Fruit fly (Drosophila melanogaster): ENCODE data around the gene Atxn7.

Gene Atxn7

DNA sequence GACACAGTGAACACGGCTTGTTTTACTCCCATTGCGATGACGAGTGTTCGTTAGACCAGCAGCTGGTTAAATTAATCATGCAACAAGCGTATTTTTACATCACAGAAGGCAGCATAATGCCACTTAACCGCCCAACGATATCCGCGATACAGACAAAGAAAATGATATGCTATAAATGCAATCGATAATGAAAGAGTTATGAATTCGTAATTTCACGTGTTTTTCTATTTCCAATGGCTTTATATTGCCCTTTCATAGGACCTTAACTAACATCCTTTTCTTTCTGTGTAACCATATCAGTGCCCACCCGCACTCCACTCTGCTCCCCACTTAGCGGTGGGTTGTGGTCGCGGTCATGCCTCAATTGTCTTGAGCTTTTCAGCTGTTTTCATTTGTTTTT lies 37.5 kb downstream of the Atxn7 start (continued):
- no peak for TF ChIP-seq pros (GFP tag; optimal IDR thresholded peaks at IDR 0.05)
- no peak for TF ChIP-seq CG6765 (GFP tag; optimal IDR thresholded peaks at IDR 0.05)
- TF ChIP-seq CG1647 (GFP tag; optimal IDR thresholded peaks at IDR 0.05), result no peak
- TF ChIP-seq CG1832 (GFP tag; optimal IDR thresholded peaks at IDR 0.05), result no peak
- TF ChIP-seq amos (GFP tag; IDR thresholded peaks at IDR 0.05; ENCODE audit: partially characterized antibody), result no peak
- TF ChIP-seq CG17359 (tag; optimal IDR thresholded peaks at IDR 0.05), result peak; percentile 20
- no peak for TF ChIP-seq luna (GFP tag; optimal IDR thresholded peaks at IDR 0.05)
- no peak for TF ChIP-seq CG7987 (GFP tag; optimal IDR thresholded peaks at IDR 0.05)
- TF ChIP-seq H15 (GFP tag; IDR thresholded peaks at IDR 0.05), result no peak
- no peak for TF ChIP-seq NK7.1 (GFP tag; optimal IDR thresholded peaks at IDR 0.05)
- TF ChIP-seq CG11723 (GFP tag; optimal IDR thresholded peaks at IDR 0.05), result no peak
- peak; percentile 33; the same call in 1 of the 3 replicates for TF ChIP-seq row (GFP tag; IDR thresholded peaks at IDR 0.05)
- no peak for TF ChIP-seq CG8359 (GFP tag; optimal IDR thresholded peaks at IDR 0.05; ENCODE audit: borderline replicate concordance)
- TF ChIP-seq HHEX (GFP tag; optimal IDR thresholded peaks at IDR 0.05), result no peak
- TF ChIP-seq CG10431 (GFP tag; optimal IDR thresholded peaks at IDR 0.05), result no peak
- no peak for TF ChIP-seq vnd (GFP tag; IDR thresholded peaks at IDR 0.05; ENCODE audit: partially characterized antibody)
- no peak for TF ChIP-seq HLH54F (GFP tag; optimal IDR thresholded peaks at IDR 0.05)
- no peak for TF ChIP-seq prd (optimal IDR thresholded peaks at IDR 0.05)
- TF ChIP-seq prd (GFP tag; IDR thresholded peaks at IDR 0.05), result peak; percentile 33; the same call in 1 of the 3 replicates
- TF ChIP-seq seq (GFP tag; IDR thresholded peaks at IDR 0.05), result no peak
- 0 out of 3 replicates have a peak, but pooled peaks have one; percentile 11 for TF ChIP-seq CG7357 (GFP tag; IDR thresholded peaks at IDR 0.05)
- no peak for TF ChIP-seq bab2 (GFP tag; optimal IDR thresholded peaks at IDR 0.05)
- TF ChIP-seq hbn (GFP tag; IDR thresholded peaks at IDR 0.05; ENCODE audit: partially characterized antibody), result no peak
- no peak for TF ChIP-seq CG13424 (tag; optimal IDR thresholded peaks at IDR 0.05)
- no peak for TF ChIP-seq CG9876 (GFP tag; optimal IDR thresholded peaks at IDR 0.05)
- TF ChIP-seq CG5953 (GFP tag; IDR thresholded peaks at IDR 0.05), result no peak
- no peak for TF ChIP-seq cwo (GFP tag; optimal IDR thresholded peaks at IDR 0.05)
- TF ChIP-seq Nf-YC (tag; optimal IDR thresholded peaks at IDR 0.05), result no peak
- TF ChIP-seq crp (GFP tag; optimal IDR thresholded peaks at IDR 0.05), result no peak
- TF ChIP-seq kni (GFP tag; optimal IDR thresholded peaks at IDR 0.05), result peak; percentile 14
- peak; percentile 27; the same call in 1 of the 2 replicates for TF ChIP-seq CG6689 (GFP tag; IDR thresholded peaks at IDR 0.05)
- no peak for TF ChIP-seq Hand (GFP tag; optimal IDR thresholded peaks at IDR 0.05)
- no peak for TF ChIP-seq pnt (GFP tag; optimal IDR thresholded peaks at IDR 0.05)

DNA sequence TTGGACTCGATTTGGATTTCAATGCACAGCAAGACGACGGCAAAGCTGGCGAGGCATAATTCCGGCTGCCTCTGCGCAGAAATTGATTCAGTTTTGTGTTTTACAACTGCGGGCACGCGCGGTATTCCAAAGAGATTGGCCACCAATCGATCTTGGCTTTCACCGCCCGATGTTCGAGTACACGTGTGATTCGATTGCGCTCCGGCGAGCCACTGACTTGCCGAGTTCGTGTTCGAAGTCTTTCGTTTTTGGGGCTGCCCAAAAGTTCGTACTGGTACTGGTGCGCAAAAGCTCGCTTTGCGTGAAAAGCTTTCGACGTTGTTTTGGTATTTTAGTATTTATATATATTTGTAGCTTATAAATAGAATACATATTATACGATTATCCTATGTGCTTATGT lies 39.5 kb downstream of the Atxn7 start, which contains the start of gene CG18641:
CG18641 (minus strand) TSS at position 214 of the 400 bp plus-strand sequence.
- TF ChIP-seq lov (optimal IDR thresholded peaks at IDR 0.05), result no peak
- 0 out of 3 replicates have a peak, but pooled peaks have one; percentile 12 for TF ChIP-seq lov (GFP tag; IDR thresholded peaks at IDR 0.05)
- peak; percentile 53 for TF ChIP-seq Jarid2 (GFP tag; optimal IDR thresholded peaks at IDR 0.05)
- no peak for TF ChIP-seq Rfx (GFP tag; IDR thresholded peaks at IDR 0.05)
- TF ChIP-seq HLHmδ (GFP tag; optimal IDR thresholded peaks at IDR 0.05), result no peak
- no peak for TF ChIP-seq CG34376 (GFP tag; optimal IDR thresholded peaks at IDR 0.05)
- TF ChIP-seq CG13287 (GFP tag; IDR thresholded peaks at IDR 0.05; ENCODE audit: partially characterized antibody), result peak; percentile 10; the same call in 1 of the 2 replicates
- TF ChIP-seq CG12769 (tag; optimal IDR thresholded peaks at IDR 0.05), result peak; percentile 6
- TF ChIP-seq knrl (GFP tag; IDR thresholded peaks at IDR 0.05; ENCODE audit: partially characterized antibody), result 0 out of 3 replicates have a peak, but pooled peaks have one; percentile 14
- TF ChIP-seq Deaf1 (tag; optimal IDR thresholded peaks at IDR 0.05), result peak; percentile 86
- TF ChIP-seq slbo (GFP tag; IDR thresholded peaks at IDR 0.05), result no peak
- TF ChIP-seq sd (tag; optimal IDR thresholded peaks at IDR 0.05), result peak; percentile 15
- TF ChIP-seq sr (GFP tag; IDR thresholded peaks at IDR 0.05), result 0 out of 3 replicates have a peak, but pooled peaks have one; percentile 11
- TF ChIP-seq ci (GFP tag; IDR thresholded peaks at IDR 0.05), result 0 out of 3 replicates have a peak, but pooled peaks have one; percentile 12
- TF ChIP-seq CG11247 (GFP tag; IDR thresholded peaks at IDR 0.05), result peak; percentile 53
- TF ChIP-seq chinmo (GFP tag; IDR thresholded peaks at IDR 0.05; ENCODE audit: partially characterized antibody), result 0 out of 4 replicates have a peak, but pooled peaks have one; percentile 25
- peak; percentile 68 for TF ChIP-seq Med (GFP tag)
- no peak for TF ChIP-seq vfl (GFP tag; optimal IDR thresholded peaks at IDR 0.05)

Measured in whole organism, embryonic.